Fruit fly (Drosophila melanogaster): ENCODE data around the gene Rsod.

Rsod gene

DNA sequence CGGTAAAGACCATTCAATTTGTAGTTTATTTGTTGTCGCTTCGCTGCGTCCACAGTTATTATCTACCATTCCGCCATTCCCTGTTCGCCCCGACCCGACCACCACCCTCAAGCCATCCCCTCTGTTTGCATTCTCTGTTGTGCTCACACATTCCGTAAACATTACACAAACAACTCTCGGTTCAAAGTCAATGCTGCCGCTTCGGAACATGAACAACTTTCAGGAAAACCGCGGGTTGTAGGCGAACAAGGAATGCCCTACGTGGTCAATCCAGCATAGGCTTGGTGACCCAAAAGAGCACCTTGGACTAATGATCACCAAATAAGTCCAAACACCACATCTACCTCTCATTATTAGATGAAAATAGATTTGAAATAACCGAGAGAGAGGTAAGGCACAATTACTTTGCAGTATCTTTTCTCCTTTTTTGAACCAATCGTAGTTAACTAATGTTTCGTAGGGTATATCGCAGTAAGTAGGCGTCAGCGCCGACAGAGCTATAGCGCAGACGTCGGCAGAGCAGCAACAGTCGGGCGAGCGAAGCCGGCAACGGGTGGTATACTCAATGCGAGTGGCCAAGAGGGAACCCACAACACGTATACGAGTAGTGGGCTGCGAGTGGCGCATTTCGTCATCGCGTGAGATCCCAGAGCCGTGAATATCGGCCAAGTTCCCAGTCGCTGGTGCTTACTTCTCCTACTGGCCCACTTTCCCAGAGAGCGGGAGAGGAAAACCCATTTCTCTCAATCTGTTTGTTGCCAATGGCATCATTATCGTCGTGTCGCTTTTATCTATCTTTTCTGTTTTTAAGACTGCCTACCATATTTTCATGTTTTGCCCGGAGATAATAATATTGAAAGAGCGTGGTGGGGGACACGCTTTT, 32.3 kb upstream of the Rsod start (continued):
- peak; percentile 83 for TF ChIP-seq CG4617 (GFP tag; optimal IDR thresholded peaks at IDR 0.05; ENCODE audit: borderline replicate concordance)
- peak; percentile 89 for TF ChIP-seq CG30431 (GFP tag; optimal IDR thresholded peaks at IDR 0.05)
- peak; percentile 77 for TF ChIP-seq toy (GFP tag; IDR thresholded peaks at IDR 0.05)
- peak; percentile 70 for TF ChIP-seq cas (GFP tag; IDR thresholded peaks at IDR 0.05)
- peak; percentile 97 for TF ChIP-seq eyg (GFP tag; optimal IDR thresholded peaks at IDR 0.05)
- peak; percentile 90 for TF ChIP-seq CG16779 (GFP tag; IDR thresholded peaks at IDR 0.05)
- peak; percentile 96 for TF ChIP-seq Blimp-1 (GFP tag; optimal IDR thresholded peaks at IDR 0.05)
- peak; percentile 92 for TF ChIP-seq trem (tag; optimal IDR thresholded peaks at IDR 0.05)
- peak; percentile 97 for TF ChIP-seq dysf (GFP tag; IDR thresholded peaks at IDR 0.05)
- TF ChIP-seq H2.0 (GFP tag; IDR thresholded peaks at IDR 0.05) = peak; percentile 85
- peak; percentile 77 for TF ChIP-seq Jarid2 (GFP tag; optimal IDR thresholded peaks at IDR 0.05)
- peak; percentile 92 for TF ChIP-seq Hr3 (GFP tag; optimal IDR thresholded peaks at IDR 0.05)
- peak; percentile 97 for TF ChIP-seq fd96Cb (tag; optimal IDR thresholded peaks at IDR 0.05)
- peak; percentile 98 for TF ChIP-seq nmo (GFP tag; optimal IDR thresholded peaks at IDR 0.05)
- no peak for TF ChIP-seq fru (optimal IDR thresholded peaks at IDR 0.05)
- TF ChIP-seq CG7745 (tag; optimal IDR thresholded peaks at IDR 0.05) = no peak
- TF ChIP-seq CG11456 (GFP tag; IDR thresholded peaks at IDR 0.05) = peak; percentile 91
- peak; percentile 96 for TF ChIP-seq CG14050 (GFP tag; IDR thresholded peaks at IDR 0.05)
- no peak for TF ChIP-seq nerfin-2 (GFP tag; IDR thresholded peaks at IDR 0.05; ENCODE audit: partially characterized antibody)
- TF ChIP-seq ranshi (GFP tag; IDR thresholded peaks at IDR 0.05) = peak; percentile 98
- peak; percentile 74 for TF ChIP-seq CG17568 (GFP tag; optimal IDR thresholded peaks at IDR 0.05)
- TF ChIP-seq Ets65A (GFP tag) = peak; percentile 100
- peak; percentile 92 for TF ChIP-seq vfl (GFP tag; optimal IDR thresholded peaks at IDR 0.05)
- TF ChIP-seq caup (GFP tag; optimal IDR thresholded peaks at IDR 0.05; ENCODE audit: severe bottlenecking) = peak; percentile 96
- peak; percentile 91 for TF ChIP-seq Mes4 (GFP tag; optimal IDR thresholded peaks at IDR 0.05)
- TF ChIP-seq CG1792 (GFP tag; optimal IDR thresholded peaks at IDR 0.05) = peak; percentile 98
- TF ChIP-seq CTCF (GFP tag; optimal IDR thresholded peaks at IDR 0.05) = peak; percentile 60
- peak; percentile 90 for TF ChIP-seq CG9215 (GFP tag; IDR thresholded peaks at IDR 0.05)
- TF ChIP-seq run (tag; optimal IDR thresholded peaks at IDR 0.05) = peak; percentile 94
- peak; percentile 84 for TF ChIP-seq CG16815 (GFP tag; optimal IDR thresholded peaks at IDR 0.05)
- TF ChIP-seq Dll (GFP tag; IDR thresholded peaks at IDR 0.05; ENCODE audit: partially characterized antibody) = no peak
- TF ChIP-seq Rfx (GFP tag; IDR thresholded peaks at IDR 0.05) = peak; percentile 95
- peak; percentile 93 for TF ChIP-seq Xbp1 (GFP tag; optimal IDR thresholded peaks at IDR 0.05)
- TF ChIP-seq CG6175 (GFP tag; IDR thresholded peaks at IDR 0.05) = peak; percentile 62; the same call in 2 of the 3 replicates
- peak; percentile 92 for TF ChIP-seq CG43689 (GFP tag; IDR thresholded peaks at IDR 0.05)
- TF ChIP-seq pan (optimal IDR thresholded peaks at IDR 0.05) = no peak
- peak in 1 of 2 experiments; percentile 91 for TF ChIP-seq pan (GFP tag; optimal IDR thresholded peaks at IDR 0.05 in 1 of 2, IDR thresholded peaks at IDR 0.05 in 1 of 2)
- TF ChIP-seq eve (GFP tag; optimal IDR thresholded peaks at IDR 0.05) = no peak
- TF ChIP-seq Six4 (GFP tag; optimal IDR thresholded peaks at IDR 0.05) = peak; percentile 97
- TF ChIP-seq CG6854 (GFP tag; optimal IDR thresholded peaks at IDR 0.05) = peak; percentile 93
- TF ChIP-seq sima (GFP tag; optimal IDR thresholded peaks at IDR 0.05) = peak; percentile 93
- peak; percentile 96 for TF ChIP-seq lmd (GFP tag; IDR thresholded peaks at IDR 0.05)
- TF ChIP-seq fd3F (GFP tag; optimal IDR thresholded peaks at IDR 0.05) = peak; percentile 89
- TF ChIP-seq Meics (GFP tag; optimal IDR thresholded peaks at IDR 0.05) = peak; percentile 97
- peak; percentile 99 for TF ChIP-seq Adf1 (GFP tag; IDR thresholded peaks at IDR 0.05)
- TF ChIP-seq CG8359 (GFP tag; optimal IDR thresholded peaks at IDR 0.05; ENCODE audit: borderline replicate concordance) = peak; percentile 84
- TF ChIP-seq org-1 (GFP tag; optimal IDR thresholded peaks at IDR 0.05) = peak; percentile 96
- peak; percentile 88 for TF ChIP-seq CG3407 (GFP tag; optimal IDR thresholded peaks at IDR 0.05)
- TF ChIP-seq ATbp (GFP tag; optimal IDR thresholded peaks at IDR 0.05) = peak; percentile 94
- peak; percentile 73 for TF ChIP-seq Drgx (GFP tag; IDR thresholded peaks at IDR 0.05)

Measured in whole organism, embryonic.